Fruit fly (Drosophila melanogaster): Measurements from ENCODE around the gene CG31342.

- TF ChIP-seq psq (optimal IDR thresholded peaks at IDR 0.05) (no peak), EcR (GFP tag; optimal IDR thresholded peaks at IDR 0.05) (no peak), Dll (optimal IDR thresholded peaks at IDR 0.05) (no peak), usp (GFP tag; optimal IDR thresholded peaks at IDR 0.05) (no peak), CG8478 (optimal IDR thresholded peaks at IDR 0.05) (no peak), pan (optimal IDR thresholded peaks at IDR 0.05) (no peak)
Measured at dm6 chr3R:12980628-12981219, 5.1 kb upstream of the CG31342 start, which contains the start of gene Paip2.

Data from whole organism.